Worm (Caenorhabditis elegans): ENCODE results near the gene Y75B8A.18.

Gene Y75B8A.18

ce11 chrIII:12247329-12247728 lies 21.3 kb upstream of the Y75B8A.18 start:
- no peak for TF ChIP-seq ref-1 (GFP tag; conservative IDR thresholded peaks at IDR 0.05)
- no peak for TF ChIP-seq flt-1 (GFP tag; IDR thresholded peaks at IDR 0.05)
- TF ChIP-seq tab-1 (GFP tag; IDR thresholded peaks at IDR 0.05), result no peak
- no peak for TF ChIP-seq cog-1 (tag; optimal IDR thresholded peaks at IDR 0.05)
- no peak for TF ChIP-seq med-1 (GFP tag; optimal IDR thresholded peaks at IDR 0.05; ENCODE audit: insufficient read depth)
- no peak for TF ChIP-seq T22C8.4 (GFP tag; IDR thresholded peaks at IDR 0.05)
- no peak for TF ChIP-seq ztf-29 (GFP tag; IDR thresholded peaks at IDR 0.05)

ce11 chrIII:12245570-12245969 lies 19.5 kb upstream of the Y75B8A.18 start:
- TF ChIP-seq T22C8.4 (GFP tag; IDR thresholded peaks at IDR 0.05), result no peak
- TF ChIP-seq med-1 (GFP tag; optimal IDR thresholded peaks at IDR 0.05; ENCODE audit: insufficient read depth), result no peak
- TF ChIP-seq klf-2 (GFP tag; conservative IDR thresholded peaks at IDR 0.05), result no peak
- TF ChIP-seq ref-1 (GFP tag; conservative IDR thresholded peaks at IDR 0.05), result no peak
- no peak for TF ChIP-seq flt-1 (GFP tag; IDR thresholded peaks at IDR 0.05)
- no peak for TF ChIP-seq cog-1 (tag; optimal IDR thresholded peaks at IDR 0.05)
- TF ChIP-seq ztf-29 (GFP tag; IDR thresholded peaks at IDR 0.05), result no peak
- TF ChIP-seq ztf-23 (GFP tag; IDR thresholded peaks at IDR 0.05), result no peak
- no peak for TF ChIP-seq tab-1 (GFP tag; IDR thresholded peaks at IDR 0.05)

ce11 chrIII:12235914-12236313 lies 9.9 kb upstream of the Y75B8A.18 start, which contains the start of the genes grl-15 and fbxa-89:
grl-15 (minus strand) TSS chrIII:12236014.
fbxa-89 (plus strand) TSS chrIII:12236184.
- TF ChIP-seq ref-1 (GFP tag; conservative IDR thresholded peaks at IDR 0.05) (no peak), T22C8.4 (GFP tag; IDR thresholded peaks at IDR 0.05) (no peak), flt-1 (GFP tag; IDR thresholded peaks at IDR 0.05) (no peak), klf-2 (GFP tag; conservative IDR thresholded peaks at IDR 0.05) (no peak), tab-1 (GFP tag; IDR thresholded peaks at IDR 0.05) (no peak), ztf-29 (GFP tag; IDR thresholded peaks at IDR 0.05) (no peak), ztf-23 (GFP tag; IDR thresholded peaks at IDR 0.05) (no peak), med-1 (GFP tag; optimal IDR thresholded peaks at IDR 0.05; ENCODE audit: insufficient read depth) (no peak), cog-1 (tag; optimal IDR thresholded peaks at IDR 0.05) (no peak)

- TF ChIP-seq T22C8.4 (GFP tag; IDR thresholded peaks at IDR 0.05) (no peak), tab-1 (GFP tag; IDR thresholded peaks at IDR 0.05) (no peak), ztf-23 (GFP tag; IDR thresholded peaks at IDR 0.05) (no peak), ztf-29 (GFP tag; IDR thresholded peaks at IDR 0.05) (no peak), med-1 (GFP tag; optimal IDR thresholded peaks at IDR 0.05; ENCODE audit: insufficient read depth) (no peak), klf-2 (GFP tag; conservative IDR thresholded peaks at IDR 0.05) (no peak)
Measured at ce11 chrIII:12235359-12235758, 9.3 kb upstream of the Y75B8A.18 start.

- no peak for TF ChIP-seq klf-2 (GFP tag; conservative IDR thresholded peaks at IDR 0.05)
- no peak for TF ChIP-seq ztf-29 (GFP tag; IDR thresholded peaks at IDR 0.05)
- no peak for TF ChIP-seq T22C8.4 (GFP tag; IDR thresholded peaks at IDR 0.05)
- no peak for TF ChIP-seq cog-1 (tag; optimal IDR thresholded peaks at IDR 0.05)
- no peak for TF ChIP-seq ref-1 (GFP tag; conservative IDR thresholded peaks at IDR 0.05)
- no peak for TF ChIP-seq flt-1 (GFP tag; IDR thresholded peaks at IDR 0.05)
- TF ChIP-seq med-1 (GFP tag; optimal IDR thresholded peaks at IDR 0.05; ENCODE audit: insufficient read depth), result no peak
- TF ChIP-seq ztf-23 (GFP tag; IDR thresholded peaks at IDR 0.05), result no peak
- TF ChIP-seq tab-1 (GFP tag; IDR thresholded peaks at IDR 0.05), result no peak
Measured at ce11 chrIII:12233493-12233892, 7.5 kb upstream of the Y75B8A.18 start.

ce11 chrIII:12231539-12231938 lies 5.5 kb upstream of the Y75B8A.18 start:
- no peak for TF ChIP-seq med-1 (GFP tag; optimal IDR thresholded peaks at IDR 0.05; ENCODE audit: insufficient read depth)
- no peak for TF ChIP-seq flt-1 (GFP tag; IDR thresholded peaks at IDR 0.05)
- TF ChIP-seq ref-1 (GFP tag; conservative IDR thresholded peaks at IDR 0.05), result no peak
- TF ChIP-seq tab-1 (GFP tag; IDR thresholded peaks at IDR 0.05), result no peak
- no peak for TF ChIP-seq ztf-23 (GFP tag; IDR thresholded peaks at IDR 0.05)
- TF ChIP-seq ztf-29 (GFP tag; IDR thresholded peaks at IDR 0.05), result no peak
- no peak for TF ChIP-seq cog-1 (tag; optimal IDR thresholded peaks at IDR 0.05)
- TF ChIP-seq klf-2 (GFP tag; conservative IDR thresholded peaks at IDR 0.05), result no peak
- TF ChIP-seq T22C8.4 (GFP tag; IDR thresholded peaks at IDR 0.05), result no peak

- TF ChIP-seq med-1 (GFP tag; optimal IDR thresholded peaks at IDR 0.05; ENCODE audit: insufficient read depth) (no peak), ref-1 (GFP tag; conservative IDR thresholded peaks at IDR 0.05) (no peak), cog-1 (tag; optimal IDR thresholded peaks at IDR 0.05) (no peak), ztf-23 (GFP tag; IDR thresholded peaks at IDR 0.05) (no peak), T22C8.4 (GFP tag; IDR thresholded peaks at IDR 0.05) (no peak), flt-1 (GFP tag; IDR thresholded peaks at IDR 0.05) (no peak)
Measured at ce11 chrIII:12230195-12230594, 4.2 kb upstream of the Y75B8A.18 start.

ce11 chrIII:12227935-12228334 lies 1.9 kb upstream of the Y75B8A.18 start:
- TF ChIP-seq klf-2 (GFP tag; conservative IDR thresholded peaks at IDR 0.05), result no peak
- TF ChIP-seq cog-1 (tag; optimal IDR thresholded peaks at IDR 0.05), result no peak
- no peak for TF ChIP-seq ztf-23 (GFP tag; IDR thresholded peaks at IDR 0.05)
- no peak for TF ChIP-seq ztf-29 (GFP tag; IDR thresholded peaks at IDR 0.05)
- no peak for TF ChIP-seq tab-1 (GFP tag; IDR thresholded peaks at IDR 0.05)
- no peak for TF ChIP-seq ref-1 (GFP tag; conservative IDR thresholded peaks at IDR 0.05)
- TF ChIP-seq T22C8.4 (GFP tag; IDR thresholded peaks at IDR 0.05), result no peak
- TF ChIP-seq flt-1 (GFP tag; IDR thresholded peaks at IDR 0.05), result no peak
- TF ChIP-seq med-1 (GFP tag; optimal IDR thresholded peaks at IDR 0.05; ENCODE audit: insufficient read depth), result no peak

ce11 chrIII:12225234-12225633 lies 796 bp downstream of the Y75B8A.18 start, which contains the start of gene gmn-1:
gmn-1 (minus strand) TSS chrIII:12225331.
- TF ChIP-seq tab-1 (GFP tag; IDR thresholded peaks at IDR 0.05) (no peak), ztf-29 (GFP tag; IDR thresholded peaks at IDR 0.05) (no peak), ref-1 (GFP tag; conservative IDR thresholded peaks at IDR 0.05) (no peak), ztf-23 (GFP tag; IDR thresholded peaks at IDR 0.05) (no peak), T22C8.4 (GFP tag; IDR thresholded peaks at IDR 0.05) (no peak), cog-1 (tag; optimal IDR thresholded peaks at IDR 0.05) (no peak), klf-2 (GFP tag; conservative IDR thresholded peaks at IDR 0.05) (no peak), med-1 (GFP tag; optimal IDR thresholded peaks at IDR 0.05; ENCODE audit: insufficient read depth) (no peak)

ce11 chrIII:12223208-12223607 lies 2.8 kb downstream of the Y75B8A.18 start:
- TF ChIP-seq klf-2 (GFP tag; conservative IDR thresholded peaks at IDR 0.05), result no peak
- TF ChIP-seq ref-1 (GFP tag; conservative IDR thresholded peaks at IDR 0.05), result no peak
- TF ChIP-seq tab-1 (GFP tag; IDR thresholded peaks at IDR 0.05), result no peak
- TF ChIP-seq ztf-29 (GFP tag; IDR thresholded peaks at IDR 0.05), result no peak
- TF ChIP-seq T22C8.4 (GFP tag; IDR thresholded peaks at IDR 0.05), result no peak
- no peak for TF ChIP-seq med-1 (GFP tag; optimal IDR thresholded peaks at IDR 0.05; ENCODE audit: insufficient read depth)
- no peak for TF ChIP-seq cog-1 (tag; optimal IDR thresholded peaks at IDR 0.05)
- no peak for TF ChIP-seq ztf-23 (GFP tag; IDR thresholded peaks at IDR 0.05)
- TF ChIP-seq flt-1 (GFP tag; IDR thresholded peaks at IDR 0.05), result no peak

All from whole organism, midembryonic.